Worm (Caenorhabditis elegans) whole organism, young adult: ENCODE results near the gene taf-8.

ENCODE experiments used
- K11D2.4 ChIP-seq: fragments of 200-800 bp; sonication (Bioruptor generic); IDR thresholded peaks from 2 replicates; pipeline ENCODE4 v1.3.6; 2022; ENCODE audit warnings: missing genetic modification reagents, missing genetic modification characterization, missing compliant biosample characterization
- Y95B8A.8 ChIP-seq: fragments of 200-800 bp; sonication (Bioruptor generic); IDR thresholded peaks from 2 replicates; pipeline ENCODE4 v1.3.6; 2022; ENCODE audit warnings: missing genetic modification reagents, missing genetic modification characterization, missing compliant biosample characterization
- ama-1 ChIP-seq, 3 experiments: fragments of 150-350 bp in 1 of 3; sonication (generic microtip) in 2 of 3; optimal IDR thresholded peaks; 2 replicates each; lab custom pipeline; 2014 to 2018; ENCODE audit warnings: missing biosample characterization in 2 of 3, missing genetic modification characterization in 2 of 3, missing genetic modification reagents in 2 of 3
- ccch-3 ChIP-seq: fragments of 200-800 bp; sonication (Bioruptor generic); optimal IDR thresholded peaks from 2 replicates; lab custom pipeline; 2018; ENCODE audit warnings: mild to moderate bottlenecking, missing genetic modification characterization, missing compliant biosample characterization
- ceh-40 ChIP-seq: fragments of 200-800 bp; sonication (Bioruptor generic); IDR thresholded peaks from 2 replicates; pipeline ENCODE4 v1.3.6; 2022; ENCODE audit warnings: missing genetic modification characterization, missing compliant biosample characterization
- lin-35 ChIP-seq, 3 experiments: fragments of 150-350 bp in 2 of 3; sonication (generic microtip) in 1 of 3; optimal IDR thresholded peaks; 2 replicates each; lab custom pipeline; 2014 to 2018; ENCODE audit warnings: missing biosample characterization in 3 of 3, missing genetic modification characterization in 3 of 3, missing genetic modification reagents in 3 of 3
- madf-10 ChIP-seq: sonication (generic microtip); optimal IDR thresholded peaks from 2 replicates; lab custom pipeline; 2016; ENCODE audit warnings: mild to moderate bottlenecking, missing genetic modification characterization, missing compliant biosample characterization
- nfya-2 ChIP-seq: fragments of 200-800 bp; sonication (Bioruptor generic); IDR thresholded peaks from 2 replicates; pipeline ENCODE4 v1.3.6; 2022; ENCODE audit warnings: missing genetic modification reagents, missing genetic modification characterization, missing compliant biosample characterization
- sea-2 ChIP-seq: fragments of 200-800 bp; sonication (Bioruptor generic); IDR thresholded peaks from 2 replicates; pipeline ENCODE4 v1.3.6; 2022; ENCODE audit warnings: missing genetic modification characterization, missing compliant biosample characterization
- snpc-4 ChIP-seq, 5 experiments: fragments of 150-350 bp in 1 of 5; sonication (generic microtip) in 4 of 5; optimal IDR thresholded peaks; 2 replicates each; lab custom pipeline; 2014 to 2018; ENCODE audit warnings: missing genetic modification characterization in 5 of 5, missing biosample characterization in 3 of 5, antibody characterized with exemption in 2 of 5, mild to moderate bottlenecking in 2 of 5, missing compliant biosample characterization in 2 of 5, missing genotype in 2 of 5, moderate library complexity in 2 of 5, missing genetic modification reagents in 1 of 5
- sptf-2 ChIP-seq: fragments of 200-800 bp; sonication (Bioruptor generic); optimal IDR thresholded peaks from 2 replicates; lab custom pipeline; 2018; ENCODE audit warnings: mild to moderate bottlenecking, missing genetic modification characterization, missing compliant biosample characterization
- tbx-9 ChIP-seq: sonication (generic microtip); optimal IDR thresholded peaks from 2 replicates; lab custom pipeline; 2016; ENCODE audit warnings: borderline replicate concordance, missing genetic modification characterization, inconsistent platforms, missing compliant biosample characterization
- unc-130 ChIP-seq: sonication (generic microtip); optimal IDR thresholded peaks from 2 replicates; lab custom pipeline; 2016; ENCODE audit warnings: missing genetic modification reagents, missing genetic modification characterization, missing compliant biosample characterization
- unc-62 ChIP-seq: fragments of 150-350 bp; optimal IDR thresholded peaks from 2 replicates; lab custom pipeline; 2014; ENCODE audit warnings: missing biosample characterization, missing genetic modification reagents, missing genetic modification characterization

DNA sequence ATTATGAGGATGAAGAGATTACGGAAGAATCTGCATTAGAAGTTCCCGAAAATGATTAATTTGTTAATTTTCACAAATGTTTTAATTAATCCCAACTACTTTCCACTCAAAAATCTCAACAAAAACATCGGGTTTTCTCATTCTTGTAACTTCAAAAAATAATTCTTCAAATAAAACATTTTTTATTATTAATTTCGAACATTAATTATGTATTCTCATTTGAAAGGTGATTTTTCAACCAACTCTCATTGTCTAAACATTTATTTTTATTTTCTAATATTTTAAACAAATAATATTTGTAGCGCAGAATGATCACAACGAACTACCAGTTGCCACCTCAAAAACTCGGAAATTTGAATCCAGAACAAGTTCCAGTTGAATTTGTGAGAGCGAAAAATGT is 2.2 kb downstream of the taf-8 start, which contains the start of gene ZK1320.7:
- TF ChIP-seq nfya-2 (GFP tag; lab: Robert Waterston, UW) (no peak), sea-2 (GFP tag; lab: Robert Waterston, UW) (no peak), ama-1 (optimal IDR thresholded peaks at IDR 0.05; lab: Kevin White, UChicago) (no peak), ama-1 (GFP tag; optimal IDR thresholded peaks at IDR 0.05; lab: Kevin White, UChicago) (no peak), Y95B8A.8 (GFP tag; lab: Robert Waterston, UW) (no peak), madf-10 (no peak), ccch-3 (GFP tag; lab: Kevin White, UChicago) (no peak), K11D2.4 (GFP tag; lab: Robert Waterston, UW) (no peak), snpc-4 (GFP tag; optimal IDR thresholded peaks at IDR 0.05; lab: Kevin White, UChicago) (no peak), snpc-4 (tag; optimal IDR thresholded peaks at IDR 0.05; lab: Kevin White, UChicago) (no peak), unc-130 (GFP tag; lab: Kevin White, UChicago) (no peak), ceh-40 (GFP tag; lab: Robert Waterston, UW) (no peak), unc-62 (GFP tag; lab: Kevin White, UChicago) (no peak), lin-35 (GFP tag; optimal IDR thresholded peaks at IDR 0.05; lab: Kevin White, UChicago) (no peak), sptf-2 (no peak), tbx-9 (no peak)
